Fruit fly (Drosophila melanogaster) S2 (cell line): ENCODE results near the gene scf.

Experiments used
- CG8478 ChIP-seq: fragments of >200 bp; optimal IDR thresholded peaks from 2 replicates; lab custom pipeline; 2018
- CTCF ChIP-seq, 2 experiments: fragments of >200 bp; optimal IDR thresholded peaks; 2 replicates each; lab custom pipeline; 2018

dm6 chr3L:1294835-1295234, 3.6 kb upstream of the scf start:
- TF ChIP-seq CTCF (optimal IDR thresholded peaks at IDR 0.05; lab: Kevin White, UChicago) (no peak), CG8478 (lab: Kevin White, UChicago) (no peak)
